Worm (Caenorhabditis elegans): ENCODE measurements around the gene phb-2.

DNA sequence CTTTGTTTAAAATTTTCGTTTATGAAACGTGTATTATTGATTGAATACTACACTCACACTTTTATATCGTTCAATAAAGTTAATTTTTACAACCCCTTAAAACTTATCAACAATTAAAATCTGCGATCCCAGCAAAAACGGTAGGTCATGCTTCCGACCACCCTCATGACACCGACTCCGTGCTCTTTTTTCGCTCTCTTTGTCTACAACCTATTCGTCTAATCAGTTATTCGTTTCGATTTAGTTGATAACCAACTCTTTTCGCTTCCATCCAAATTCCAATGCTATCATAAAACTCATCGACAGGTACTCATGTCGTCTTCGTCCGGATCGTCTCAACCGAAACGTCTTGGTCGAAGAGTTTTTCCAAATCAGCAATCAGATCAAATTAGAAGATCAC is 31.9 kb downstream of the phb-2 start, which contains the start of gene F13H8.1:
- TF ChIP-seq pha-4 (tag; optimal IDR thresholded peaks at IDR 0.05) (no peak), tbx-2 (tag; optimal IDR thresholded peaks at IDR 0.05) (no peak), fkh-10 (GFP tag; optimal IDR thresholded peaks at IDR 0.05) (no peak), hlh-6 (tag; optimal IDR thresholded peaks at IDR 0.05) (no peak), C08G9.2 (tag; optimal IDR thresholded peaks at IDR 0.05) (no peak), pros-1 (tag; optimal IDR thresholded peaks at IDR 0.05) (no peak), dmd-4 (tag; optimal IDR thresholded peaks at IDR 0.05; ENCODE audit: borderline replicate concordance) (no peak), ceh-24 (tag; optimal IDR thresholded peaks at IDR 0.05) (no peak), elt-2 (tag; optimal IDR thresholded peaks at IDR 0.05) (no peak), rnt-1 (tag; optimal IDR thresholded peaks at IDR 0.05) (no peak), ama-1 (optimal IDR thresholded peaks at IDR 0.05) (no peak)
